Fruit fly (Drosophila melanogaster): ENCODE results near the gene CG33257.

CG33257 gene

DNA sequence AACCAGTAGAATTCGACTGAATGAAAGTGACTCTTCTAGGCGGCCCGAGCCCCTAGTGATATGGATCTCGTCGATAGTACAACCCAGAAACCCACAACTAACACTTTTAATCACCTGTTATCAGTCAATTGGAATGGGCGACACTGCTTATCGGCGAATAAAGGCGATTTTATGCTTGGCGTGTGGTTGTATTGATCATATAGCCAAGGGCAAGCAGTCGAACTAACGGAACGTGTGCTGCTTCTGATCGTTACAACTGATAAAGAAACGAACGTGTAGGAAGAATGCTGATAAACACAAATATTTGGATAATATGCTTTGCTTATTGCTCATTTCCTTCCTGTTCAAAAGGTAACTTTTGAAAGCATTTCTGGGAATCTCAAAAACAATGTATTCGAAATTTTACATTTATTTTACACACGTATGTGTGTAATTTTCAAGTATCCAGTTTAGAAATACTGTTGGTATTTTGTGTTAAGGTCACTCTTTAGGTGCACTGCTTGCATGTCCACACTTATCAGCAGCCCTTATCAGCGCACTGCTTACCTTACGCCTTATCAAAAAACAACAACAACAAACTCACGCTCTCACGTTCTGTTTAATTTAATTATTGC, 35.2 kb downstream of the CG33257 start, which contains the start of gene Agpat4 (continued):
- TF ChIP-seq hbn (GFP tag; IDR thresholded peaks at IDR 0.05; ENCODE audit: partially characterized antibody) (no peak), jing (GFP tag; optimal IDR thresholded peaks at IDR 0.05) (no peak), p53 (GFP tag; optimal IDR thresholded peaks at IDR 0.05) (no peak), cwo (GFP tag; optimal IDR thresholded peaks at IDR 0.05) (peak; percentile 85), dpn (GFP tag; optimal IDR thresholded peaks at IDR 0.05) (no peak), CG8944 (GFP tag; optimal IDR thresholded peaks at IDR 0.05) (no peak), kah (GFP tag; optimal IDR thresholded peaks at IDR 0.05) (no peak), CG3281 (GFP tag; optimal IDR thresholded peaks at IDR 0.05) (no peak), CG31365 (tag; optimal IDR thresholded peaks at IDR 0.05) (peak; percentile 99), gt (GFP tag; IDR thresholded peaks at IDR 0.05) (no peak), pzg (GFP tag; optimal IDR thresholded peaks at IDR 0.05) (peak; percentile 67), Bgb (GFP tag; IDR thresholded peaks at IDR 0.05; ENCODE audit: partially characterized antibody) (peak; percentile 50), CG17802 (tag; optimal IDR thresholded peaks at IDR 0.05) (no peak), CG15479 (GFP tag; optimal IDR thresholded peaks at IDR 0.05) (no peak), CG5180 (GFP tag; optimal IDR thresholded peaks at IDR 0.05) (peak; percentile 66), sc (optimal IDR thresholded peaks at IDR 0.05) (no peak), sc (GFP tag; optimal IDR thresholded peaks at IDR 0.05) (no peak), CG12659 (GFP tag; optimal IDR thresholded peaks at IDR 0.05) (peak; percentile 23), peb (GFP tag; IDR thresholded peaks at IDR 0.05) (no peak), Hr78 (GFP tag; optimal IDR thresholded peaks at IDR 0.05) (no peak), CG4820 (GFP tag; optimal IDR thresholded peaks at IDR 0.05) (no peak), danr (GFP tag; IDR thresholded peaks at IDR 0.05) (no peak), dm (GFP tag; optimal IDR thresholded peaks at IDR 0.05) (no peak), eve (GFP tag; optimal IDR thresholded peaks at IDR 0.05) (no peak), MESR4 (GFP tag; optimal IDR thresholded peaks at IDR 0.05) (no peak), vnd (GFP tag; IDR thresholded peaks at IDR 0.05; ENCODE audit: partially characterized antibody) (no peak), grau (tag; optimal IDR thresholded peaks at IDR 0.05) (no peak), Antp (GFP tag; optimal IDR thresholded peaks at IDR 0.05) (no peak), CG4404 (GFP tag; IDR thresholded peaks at IDR 0.05) (no peak), CG12071 (GFP tag; optimal IDR thresholded peaks at IDR 0.05) (no peak), chif (GFP tag; optimal IDR thresholded peaks at IDR 0.05) (no peak), salm (tag; optimal IDR thresholded peaks at IDR 0.05) (no peak), slou (GFP tag; optimal IDR thresholded peaks at IDR 0.05) (no peak), Nf-YA (GFP tag; IDR thresholded peaks at IDR 0.05) (no peak), Elba2 (GFP tag; optimal IDR thresholded peaks at IDR 0.05) (peak; percentile 71), dati (GFP tag; IDR thresholded peaks at IDR 0.05) (no peak), CG15601 (tag; optimal IDR thresholded peaks at IDR 0.05) (no peak), E2f2 (GFP tag; IDR thresholded peaks at IDR 0.05) (peak; percentile 35), CG3407 (GFP tag; optimal IDR thresholded peaks at IDR 0.05) (no peak), Xbp1 (GFP tag; optimal IDR thresholded peaks at IDR 0.05) (no peak), TFAM (GFP tag; optimal IDR thresholded peaks at IDR 0.05) (no peak), B-H1 (GFP tag; IDR thresholded peaks at IDR 0.05) (no peak), crol (GFP tag; IDR thresholded peaks at IDR 0.05) (no peak), CG4707 (GFP tag; optimal IDR thresholded peaks at IDR 0.05) (no peak), CG4328 (GFP tag; optimal IDR thresholded peaks at IDR 0.05) (no peak), slp2 (GFP tag; optimal IDR thresholded peaks at IDR 0.05) (no peak), lov (optimal IDR thresholded peaks at IDR 0.05) (no peak), lov (GFP tag; IDR thresholded peaks at IDR 0.05) (no peak), insv (GFP tag; optimal IDR thresholded peaks at IDR 0.05) (peak in 1 of 2 experiments; percentile 64), dimm (GFP tag; IDR thresholded peaks at IDR 0.05) (no peak), vvl (GFP tag; IDR thresholded peaks at IDR 0.05) (no peak)
